Fruit fly (Drosophila melanogaster) whole organism, embryonic: ENCODE data around the gene Vm26Ab.

ENCODE experiments used
- CG10147 ChIP-seq: fragments of 200-800 bp; sonication (Bioruptor generic); optimal IDR thresholded peaks from 2 replicates; lab custom pipeline; 2019; ENCODE audit warnings: missing biosample characterization, mild to moderate bottlenecking, missing genetic modification characterization, moderate library complexity
- CG12769 ChIP-seq: fragments of 200-800 bp; sonication (Bioruptor generic); optimal IDR thresholded peaks from 2 replicates; lab custom pipeline; 2019; ENCODE audit warnings: missing biosample characterization, mild to moderate bottlenecking, missing genetic modification characterization, moderate library complexity
- CG13624 ChIP-seq: fragments of 200-800 bp; sonication (Bioruptor generic); optimal IDR thresholded peaks from 2 replicates; lab custom pipeline; 2016; ENCODE audit warnings: missing biosample characterization, missing genetic modification characterization
- CG15269 ChIP-seq: fragments of 200-800 bp; sonication (Bioruptor generic); optimal IDR thresholded peaks from 2 replicates; lab custom pipeline; 2018; ENCODE audit warnings: missing biosample characterization, mild to moderate bottlenecking, missing genetic modification characterization, moderate library complexity
- CG15479 ChIP-seq: fragments of 200-800 bp; sonication (Bioruptor generic); optimal IDR thresholded peaks from 3 replicates; lab custom pipeline; 2019; ENCODE audit warnings: missing biosample characterization, mild to moderate bottlenecking, missing genetic modification characterization, moderate library complexity
- CG17829 ChIP-seq: fragments of 200-800 bp; optimal IDR thresholded peaks from 2 replicates; lab custom pipeline; 2019; ENCODE audit warnings: missing biosample characterization, mild to moderate bottlenecking, missing genetic modification characterization, moderate library complexity
- CG18599 ChIP-seq: fragments of 200-800 bp; sonication (Bioruptor generic); optimal IDR thresholded peaks from 3 replicates; lab custom pipeline; 2017; ENCODE audit warnings: missing biosample characterization, missing genetic modification characterization, mild to moderate bottlenecking, moderate library complexity, missing genetic modification reagents
- CG31224 ChIP-seq: fragments of 200-800 bp; sonication (Bioruptor generic); IDR thresholded peaks from 2 replicates; pipeline ENCODE4 v1.3.6; 2022; ENCODE audit warnings: missing biosample characterization, missing genetic modification characterization
- CG3163 ChIP-seq: fragments of 200-800 bp; sonication (Bioruptor generic); optimal IDR thresholded peaks from 3 replicates; lab custom pipeline; 2016; ENCODE audit warnings: missing biosample characterization, missing genetic modification characterization
- CG33557 ChIP-seq: fragments of 200-800 bp; sonication (Bioruptor generic); optimal IDR thresholded peaks from 2 replicates; lab custom pipeline; 2019; ENCODE audit warnings: missing biosample characterization, mild to moderate bottlenecking, missing genetic modification characterization, moderate library complexity
- CG3838 ChIP-seq: fragments of 200-800 bp; sonication (Bioruptor generic); optimal IDR thresholded peaks from 3 replicates; lab custom pipeline; 2016; ENCODE audit warnings: missing biosample characterization, missing genetic modification characterization
- CG4707 ChIP-seq: fragments of 200-800 bp; sonication (Bioruptor generic); optimal IDR thresholded peaks from 2 replicates; lab custom pipeline; 2018; ENCODE audit warnings: missing biosample characterization, mild to moderate bottlenecking, missing genetic modification characterization, moderate library complexity
- CG6854 ChIP-seq: fragments of 200-800 bp; sonication (Bioruptor generic); optimal IDR thresholded peaks from 3 replicates; lab custom pipeline; 2017; ENCODE audit warnings: missing biosample characterization, mild to moderate bottlenecking, missing genetic modification characterization
- CG8290 ChIP-seq, 3 experiments: fragments of 200-800 bp; sonication (Bioruptor generic); optimal IDR thresholded peaks; 2 replicates each; lab custom pipeline; 2016 to 2019; ENCODE audit warnings: missing biosample characterization in 3 of 3, missing genetic modification characterization in 3 of 3, mild to moderate bottlenecking in 2 of 3, moderate library complexity in 1 of 3
- Dad ChIP-seq: fragments of 200-800 bp; sonication (Bioruptor generic); optimal IDR thresholded peaks from 3 replicates; lab custom pipeline; 2016; ENCODE audit warnings: missing biosample characterization, missing genetic modification characterization
- ERR ChIP-seq: fragments of 200-800 bp; sonication (Bioruptor generic); optimal IDR thresholded peaks from 2 replicates; lab custom pipeline; 2016; ENCODE audit warnings: missing biosample characterization, missing genetic modification characterization
- Gsc ChIP-seq: fragments of 200-800 bp; sonication (Bioruptor generic); IDR thresholded peaks from 2 replicates; pipeline ENCODE4 v1.3.6; 2022; ENCODE audit warnings: missing biosample characterization, missing genetic modification characterization
- HLHmδ ChIP-seq: fragments of 200-800 bp; sonication (Bioruptor generic); optimal IDR thresholded peaks from 2 replicates; lab custom pipeline; 2018; ENCODE audit warnings: missing biosample characterization, mild to moderate bottlenecking, missing genetic modification characterization, moderate library complexity
- Hand ChIP-seq: fragments of 200-800 bp; sonication (Bioruptor generic); optimal IDR thresholded peaks from 2 replicates; lab custom pipeline; 2017; ENCODE audit warnings: mild to moderate bottlenecking, missing biosample characterization, missing genetic modification reagents, missing genetic modification characterization
- HmgZ ChIP-seq: fragments of 200-800 bp; sonication (Bioruptor generic); optimal IDR thresholded peaks from 2 replicates; lab custom pipeline; 2018; ENCODE audit warnings: missing biosample characterization, mild to moderate bottlenecking, missing genetic modification characterization
- Hr78 ChIP-seq, 2 experiments: fragments of 200-800 bp in 1 of 2; fragments of >200 bp in 1 of 2; sonication (Bioruptor generic) in 1 of 2; optimal IDR thresholded peaks; 2 replicates each; lab custom pipeline; 2017 to 2019; ENCODE audit warnings: missing biosample characterization in 2 of 2, missing genetic modification characterization in 2 of 2, mild to moderate bottlenecking in 1 of 2, moderate library complexity in 1 of 2
- Side ChIP-seq: fragments of 200-800 bp; sonication (Bioruptor generic); optimal IDR thresholded peaks from 2 replicates; lab custom pipeline; 2016; ENCODE audit warnings: missing biosample characterization, missing genetic modification characterization
- Spps ChIP-seq: fragments of 200-800 bp; sonication (Bioruptor generic); optimal IDR thresholded peaks from 2 replicates; lab custom pipeline; 2018; ENCODE audit warnings: missing biosample characterization, mild to moderate bottlenecking, missing genetic modification characterization
- Sry-δ ChIP-seq: fragments of 200-800 bp; sonication (Bioruptor generic); optimal IDR thresholded peaks from 2 replicates; lab custom pipeline; 2016; ENCODE audit warnings: missing biosample characterization, missing genetic modification characterization
- Xrp1 ChIP-seq: fragments of 200-800 bp; sonication (Bioruptor generic); IDR thresholded peaks from 2 replicates; pipeline ENCODE4 v1.3.6; 2022; ENCODE audit warnings: missing biosample characterization, missing genetic modification characterization
- cad ChIP-seq: fragments of >200 bp; optimal IDR thresholded peaks from 2 replicates; lab custom pipeline; 2017; ENCODE audit warnings: missing biosample characterization, missing genetic modification characterization
- cato ChIP-seq: fragments of 200-800 bp; sonication (Bioruptor generic); optimal IDR thresholded peaks from 2 replicates; lab custom pipeline; 2016; ENCODE audit warnings: missing biosample characterization, missing genetic modification characterization, borderline replicate concordance
- caup ChIP-seq: fragments of 200-800 bp; sonication (Bioruptor generic); optimal IDR thresholded peaks from 3 replicates; lab custom pipeline; 2017; ENCODE audit warnings: missing biosample characterization, mild to moderate bottlenecking, missing genetic modification characterization, moderate library complexity; ENCODE audit not compliant: severe bottlenecking
- dm ChIP-seq: fragments of 200-800 bp; sonication (Bioruptor generic); optimal IDR thresholded peaks from 3 replicates; lab custom pipeline; 2016; ENCODE audit warnings: missing biosample characterization, missing genetic modification characterization
- dmrt99B ChIP-seq: fragments of 200-800 bp; sonication (Bioruptor generic); optimal IDR thresholded peaks from 2 replicates; lab custom pipeline; 2018; ENCODE audit warnings: missing biosample characterization, mild to moderate bottlenecking, missing genetic modification characterization, moderate library complexity
- dpn ChIP-seq, 2 experiments: fragments of 200-800 bp; sonication (Bioruptor generic); optimal IDR thresholded peaks; 3 replicates each; lab custom pipeline; 2016; ENCODE audit warnings: missing biosample characterization in 2 of 2, missing genetic modification characterization in 2 of 2
- grau ChIP-seq: fragments of 200-800 bp; optimal IDR thresholded peaks from 3 replicates; lab custom pipeline; 2019; ENCODE audit warnings: missing biosample characterization, mild to moderate bottlenecking, missing genetic modification characterization, moderate library complexity
- grn ChIP-seq: fragments of 200-800 bp; sonication (Bioruptor generic); optimal IDR thresholded peaks from 3 replicates; lab custom pipeline; 2017; ENCODE audit warnings: missing biosample characterization, missing genetic modification characterization
- hkb ChIP-seq, 2 experiments: fragments of 200-800 bp in 1 of 2; fragments of >200 bp in 1 of 2; sonication (Bioruptor generic) in 1 of 2; IDR thresholded peaks in 1 of 2; optimal IDR thresholded peaks in 1 of 2; 2 replicates each; pipeline versions ENCODE4 v1.3.6 to Lab custom; 2017 to 2022; ENCODE audit warnings: missing biosample characterization in 1 of 2, missing genetic modification characterization in 1 of 2
- jumu ChIP-seq: fragments of 200-800 bp; sonication (Bioruptor generic); optimal IDR thresholded peaks from 3 replicates; lab custom pipeline; 2016; ENCODE audit warnings: missing biosample characterization, missing genetic modification characterization
- kay ChIP-seq: fragments of 200-800 bp; sonication (Bioruptor generic); optimal IDR thresholded peaks from 2 replicates; lab custom pipeline; 2016; ENCODE audit warnings: missing biosample characterization, missing genetic modification characterization
- kni ChIP-seq: fragments of 200-800 bp; sonication (Bioruptor generic); optimal IDR thresholded peaks from 3 replicates; lab custom pipeline; 2017; ENCODE audit warnings: mild to moderate bottlenecking, missing biosample characterization, missing genetic modification reagents, missing genetic modification characterization
- lmd ChIP-seq: fragments of 200-800 bp; sonication (Bioruptor generic); IDR thresholded peaks from 2 replicates; pipeline ENCODE4 v1.3.6; 2022; ENCODE audit warnings: missing biosample characterization, missing genetic modification characterization
- mirr ChIP-seq: fragments of 200-800 bp; sonication (Bioruptor generic); optimal IDR thresholded peaks from 3 replicates; lab custom pipeline; 2018; ENCODE audit warnings: missing biosample characterization, mild to moderate bottlenecking, missing genetic modification characterization
- nom ChIP-seq: fragments of 200-800 bp; sonication (Bioruptor generic); optimal IDR thresholded peaks from 2 replicates; lab custom pipeline; 2017; ENCODE audit warnings: missing biosample characterization, missing genetic modification characterization, mild to moderate bottlenecking, moderate library complexity, missing genetic modification reagents
- scrt ChIP-seq: fragments of 200-800 bp; sonication (Bioruptor generic); optimal IDR thresholded peaks from 2 replicates; lab custom pipeline; 2018; ENCODE audit warnings: missing biosample characterization, mild to moderate bottlenecking, missing genetic modification characterization, moderate library complexity
- sens ChIP-seq: fragments of 200-800 bp; sonication (Bioruptor generic); peaks from one replicate; lab custom pipeline; 2016; ENCODE audit warnings: missing biosample characterization, missing genetic modification characterization
- sqz ChIP-seq: fragments of 200-800 bp; sonication (Bioruptor generic); optimal IDR thresholded peaks from 3 replicates; lab custom pipeline; 2018; ENCODE audit warnings: missing biosample characterization, mild to moderate bottlenecking, missing genetic modification characterization
- tx ChIP-seq: fragments of 200-800 bp; sonication (Bioruptor generic); optimal IDR thresholded peaks from 2 replicates; lab custom pipeline; 2016; ENCODE audit warnings: missing biosample characterization, missing genetic modification characterization
- unpg ChIP-seq: fragments of 200-800 bp; sonication (Bioruptor generic); optimal IDR thresholded peaks from 3 replicates; lab custom pipeline; 2018; ENCODE audit warnings: missing biosample characterization, mild to moderate bottlenecking, missing genetic modification characterization, moderate library complexity
- wek ChIP-seq: fragments of 200-800 bp; sonication (Bioruptor generic); optimal IDR thresholded peaks from 3 replicates; lab custom pipeline; 2018; ENCODE audit warnings: missing biosample characterization, mild to moderate bottlenecking, missing genetic modification characterization, moderate library complexity
- yki ChIP-seq: fragments of >200 bp; optimal IDR thresholded peaks from 3 replicates; lab custom pipeline; 2018

Gene Vm26Ab

DNA sequence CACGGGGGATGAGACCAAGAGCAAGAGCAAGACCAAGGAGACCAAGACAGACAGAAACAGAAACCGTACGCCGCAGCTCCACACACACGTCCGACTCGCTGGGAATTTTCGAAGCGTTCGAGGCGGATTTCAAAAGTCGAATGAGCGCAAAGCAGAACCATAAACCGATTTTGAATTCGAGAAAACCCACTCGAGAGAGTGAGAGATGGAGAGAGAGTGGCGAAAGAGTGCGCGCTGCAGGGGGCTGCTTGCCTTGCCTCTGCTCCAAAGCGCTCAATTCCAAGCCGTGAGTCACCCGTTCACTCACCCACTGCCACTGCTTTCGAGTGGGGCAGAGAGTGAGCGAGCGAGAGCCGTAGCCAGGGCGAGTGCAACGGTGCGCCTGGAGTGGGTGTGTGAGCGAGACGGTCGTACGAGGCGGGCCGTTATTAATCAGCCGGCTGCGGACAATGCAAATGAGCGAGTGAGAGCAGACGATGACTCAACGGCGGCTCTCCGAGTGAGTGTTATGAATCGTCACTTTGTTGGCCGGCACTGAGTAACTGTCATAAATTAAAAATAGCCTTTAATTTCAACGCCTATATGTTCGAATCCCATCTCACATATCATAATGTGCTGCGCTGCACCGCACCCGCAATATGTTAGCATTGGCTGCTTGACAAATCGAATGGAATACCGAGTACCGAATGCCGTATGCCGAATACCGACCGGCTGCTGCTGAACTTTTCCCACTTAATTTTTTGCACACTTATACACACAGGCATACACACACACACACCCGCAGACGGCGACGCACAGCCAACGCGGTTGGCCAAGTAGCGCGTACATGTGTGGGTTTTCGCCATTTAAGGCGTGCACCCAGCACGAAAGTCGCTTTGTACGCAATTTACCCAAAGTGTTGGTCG is 23.4 kb downstream of the Vm26Ab start (continued):
- TF ChIP-seq tx (GFP tag; lab: Kevin White, UChicago) (no peak), nom (GFP tag; lab: Kevin White, UChicago) (peak; percentile 85), Hand (peak; percentile 64), CG3163 (GFP tag; lab: Kevin White, UChicago) (peak; percentile 56), CG8290 (GFP tag; optimal IDR thresholded peaks at IDR 0.05; lab: Kevin White, UChicago) (no peak), CG8290 (tag; optimal IDR thresholded peaks at IDR 0.05; lab: Kevin White, UChicago) (peak in 1 of 2 experiments; percentile 70), caup (peak; percentile 19), unpg (peak; percentile 19), CG12769 (tag; lab: Kevin White, UChicago) (peak; percentile 23), grn (peak; percentile 4), CG33557 (GFP tag; lab: Kevin White, UChicago) (peak; percentile 32), CG4707 (GFP tag; lab: Kevin White, UChicago) (peak; percentile 11), CG6854 (peak; percentile 65), CG17829 (tag; lab: Kevin White, UChicago) (peak; percentile 5), dmrt99B (peak; percentile 30), CG18599 (GFP tag; lab: Kevin White, UChicago) (peak; percentile 67), Dad (GFP tag; lab: Kevin White, UChicago) (peak; percentile 21), CG31224 (GFP tag; lab: Robert Waterston, UW) (no peak), CG15479 (GFP tag; lab: Kevin White, UChicago) (peak; percentile 21), cad (GFP tag; lab: Kevin White, UChicago) (peak; percentile 68), Side (GFP tag; lab: Kevin White, UChicago) (peak; percentile 39), yki (lab: Kevin White, UChicago) (peak; percentile 48), HLHmδ (peak; percentile 83), grau (tag; lab: Kevin White, UChicago) (peak; percentile 33), CG13624 (peak; percentile 17), Hr78 (GFP tag; optimal IDR thresholded peaks at IDR 0.05; lab: Kevin White, UChicago) (no peak), mirr (GFP tag; lab: Kevin White, UChicago) (peak; percentile 56), CG15269 (tag; lab: Kevin White, UChicago) (peak; percentile 4), dm (GFP tag; lab: Kevin White, UChicago) (no peak), wek (GFP tag; lab: Kevin White, UChicago) (peak; percentile 57), CG10147 (GFP tag; lab: Kevin White, UChicago) (peak; percentile 26), Spps (peak; percentile 24), sens (GFP tag; lab: Kevin White, UChicago) (peak; percentile 82), kni (GFP tag; lab: Kevin White, UChicago) (peak; percentile 61), hkb (optimal IDR thresholded peaks at IDR 0.05; lab: Kevin White, UChicago) (no peak), hkb (GFP tag; IDR thresholded peaks at IDR 0.05; lab: Robert Waterston, UW) (no peak), sqz (GFP tag; lab: Kevin White, UChicago) (peak; percentile 6), lmd (GFP tag; lab: Robert Waterston, UW) (no peak), cato (GFP tag; lab: Kevin White, UChicago) (no peak), jumu (GFP tag; lab: Kevin White, UChicago) (peak; percentile 12), kay (GFP tag; lab: Kevin White, UChicago) (peak; percentile 98), Gsc (GFP tag; lab: Robert Waterston, UW) (no peak), ERR (GFP tag; lab: Kevin White, UChicago) (peak; percentile 50), Sry-δ (no peak), CG3838 (GFP tag; lab: Kevin White, UChicago) (no peak), HmgZ (tag; lab: Kevin White, UChicago) (peak; percentile 31), Xrp1 (GFP tag; lab: Robert Waterston, UW) (no peak), scrt (GFP tag; lab: Kevin White, UChicago) (peak; percentile 49), dpn (GFP tag; optimal IDR thresholded peaks at IDR 0.05; lab: Kevin White, UChicago) (peak in 1 of 2 experiments; percentile 9)
